Fruit fly (Drosophila melanogaster) whole organism, embryonic: ENCODE results near the gene CG14787.

Source experiments
- Atf3 ChIP-seq: fragments of 200-800 bp; sonication (Bioruptor generic); optimal IDR thresholded peaks from 3 replicates; lab custom pipeline; 2016; ENCODE audit warnings: missing biosample characterization, missing genetic modification characterization
- Awh ChIP-seq: fragments of 200-800 bp; sonication (Bioruptor generic); IDR thresholded peaks from 2 replicates; pipeline ENCODE4, ENCODE4 v1.3.6; 2022; ENCODE audit warnings: missing biosample characterization, missing genetic modification characterization
- C15 ChIP-seq: fragments of 200-800 bp; sonication (Bioruptor generic); IDR thresholded peaks from 3 replicates; pipeline ENCODE4 v1.3.6; 2022; ENCODE audit warnings: missing biosample characterization, missing genetic modification characterization
- CG11560 ChIP-seq: fragments of 200-800 bp; sonication (Bioruptor generic); IDR thresholded peaks from 3 replicates; pipeline ENCODE4 v1.3.6; 2022; ENCODE audit warnings: missing biosample characterization, missing genetic modification characterization
- CG11695 ChIP-seq: fragments of 200-800 bp; sonication (Bioruptor generic); IDR thresholded peaks from 3 replicates; pipeline ENCODE4 v1.3.6; 2022; ENCODE audit warnings: missing biosample characterization, missing genetic modification characterization
- CG13123 ChIP-seq: fragments of 200-800 bp; sonication (Bioruptor generic); optimal IDR thresholded peaks from 2 replicates; lab custom pipeline; 2016; ENCODE audit warnings: missing biosample characterization, missing genetic modification characterization
- CG13296 ChIP-seq: fragments of 200-800 bp; sonication (Bioruptor generic); optimal IDR thresholded peaks from 3 replicates; lab custom pipeline; 2018; ENCODE audit warnings: missing biosample characterization, mild to moderate bottlenecking, missing genetic modification characterization
- CG13424 ChIP-seq: fragments of 200-800 bp; sonication (Bioruptor generic); optimal IDR thresholded peaks from 2 replicates; lab custom pipeline; 2019; ENCODE audit warnings: missing biosample characterization, mild to moderate bottlenecking, missing genetic modification characterization, moderate library complexity
- CG16813 ChIP-seq: fragments of 200-800 bp; sonication (Bioruptor generic); IDR thresholded peaks from 3 replicates; pipeline ENCODE4 v1.3.6; 2022; ENCODE audit warnings: missing biosample characterization, missing genetic modification characterization; ENCODE audit not compliant: partially characterized antibody
- CG18764 ChIP-seq: fragments of 200-800 bp; sonication (Bioruptor generic); optimal IDR thresholded peaks from 3 replicates; lab custom pipeline; 2016; ENCODE audit warnings: missing biosample characterization, missing genetic modification characterization
- CG30431 ChIP-seq: fragments of 200-800 bp; sonication (Bioruptor generic); optimal IDR thresholded peaks from 2 replicates; lab custom pipeline; 2017; ENCODE audit warnings: missing biosample characterization, missing genetic modification characterization
- CG31224 ChIP-seq: fragments of 200-800 bp; sonication (Bioruptor generic); IDR thresholded peaks from 2 replicates; pipeline ENCODE4 v1.3.6; 2022; ENCODE audit warnings: missing biosample characterization, missing genetic modification characterization
- CG31388 ChIP-seq: fragments of 200-800 bp; sonication (Bioruptor generic); optimal IDR thresholded peaks from 2 replicates; lab custom pipeline; 2016; ENCODE audit warnings: missing biosample characterization, missing genetic modification characterization
- CG43689 ChIP-seq: fragments of 200-800 bp; sonication (Bioruptor generic); IDR thresholded peaks from 2 replicates; pipeline ENCODE4 v1.3.6; 2022; ENCODE audit warnings: missing biosample characterization, missing genetic modification characterization
- CG7372 ChIP-seq: fragments of 200-800 bp; sonication (Bioruptor generic); IDR thresholded peaks from 2 replicates; pipeline ENCODE4 v1.3.6; 2022; ENCODE audit warnings: missing biosample characterization, missing genetic modification characterization
- CG9437 ChIP-seq: fragments of 200-800 bp; sonication (Bioruptor generic); optimal IDR thresholded peaks from 2 replicates; lab custom pipeline; 2018; ENCODE audit warnings: missing biosample characterization, mild to moderate bottlenecking, missing genetic modification characterization
- CG9797 ChIP-seq: fragments of 200-800 bp; sonication (Bioruptor generic); optimal IDR thresholded peaks from 3 replicates; lab custom pipeline; 2018; ENCODE audit warnings: missing biosample characterization, mild to moderate bottlenecking, missing genetic modification characterization
- CG9876 ChIP-seq: fragments of 200-800 bp; sonication (Bioruptor generic); optimal IDR thresholded peaks from 2 replicates; lab custom pipeline; 2016; ENCODE audit warnings: missing biosample characterization, missing genetic modification characterization
- CHES-1-like ChIP-seq: fragments of 200-800 bp; sonication (Bioruptor generic); optimal IDR thresholded peaks from 2 replicates; lab custom pipeline; 2016; ENCODE audit warnings: missing biosample characterization, missing genetic modification characterization
- Eip74EF ChIP-seq, 2 experiments: fragments of 200-800 bp in 1 of 2; fragments of >200 bp in 1 of 2; sonication (Bioruptor generic) in 1 of 2; optimal IDR thresholded peaks; 2 replicates each; lab custom pipeline; 2017 to 2019; ENCODE audit warnings: missing biosample characterization in 2 of 2, missing genetic modification characterization in 2 of 2, mild to moderate bottlenecking in 1 of 2, moderate library complexity in 1 of 2
- Gsc ChIP-seq: fragments of 200-800 bp; sonication (Bioruptor generic); IDR thresholded peaks from 2 replicates; pipeline ENCODE4 v1.3.6; 2022; ENCODE audit warnings: missing biosample characterization, missing genetic modification characterization
- H2.0 ChIP-seq: fragments of 200-800 bp; sonication (Bioruptor generic); IDR thresholded peaks from 2 replicates; pipeline ENCODE4 v1.3.6; 2022; ENCODE audit warnings: missing biosample characterization, missing genetic modification characterization
- Hr3 ChIP-seq: fragments of 200-800 bp; sonication (Bioruptor generic); optimal IDR thresholded peaks from 3 replicates; lab custom pipeline; 2016; ENCODE audit warnings: missing biosample characterization, missing genetic modification characterization
- Hr78 ChIP-seq, 2 experiments: fragments of 200-800 bp in 1 of 2; fragments of >200 bp in 1 of 2; sonication (Bioruptor generic) in 1 of 2; optimal IDR thresholded peaks; 2 replicates each; lab custom pipeline; 2017 to 2019; ENCODE audit warnings: missing biosample characterization in 2 of 2, missing genetic modification characterization in 2 of 2, mild to moderate bottlenecking in 1 of 2, moderate library complexity in 1 of 2
- Kr ChIP-seq: fragments of 200-800 bp; sonication (Bioruptor generic); optimal IDR thresholded peaks from 2 replicates; lab custom pipeline; 2017; ENCODE audit warnings: missing biosample characterization, mild to moderate bottlenecking, missing genetic modification characterization
- Lhr ChIP-seq: fragments of 200-800 bp; sonication (Bioruptor generic); optimal IDR thresholded peaks from 3 replicates; lab custom pipeline; 2017; ENCODE audit warnings: mild to moderate bottlenecking, missing biosample characterization, missing genetic modification reagents, missing genetic modification characterization
- NK7.1 ChIP-seq: fragments of 200-800 bp; sonication (Bioruptor generic); optimal IDR thresholded peaks from 3 replicates; lab custom pipeline; 2016; ENCODE audit warnings: missing biosample characterization, missing genetic modification characterization
- Pdp1 ChIP-seq, 2 experiments: fragments of 200-800 bp; sonication (Bioruptor generic); optimal IDR thresholded peaks; 3 replicates each; lab custom pipeline; 2016; ENCODE audit warnings: missing biosample characterization in 2 of 2, missing genetic modification characterization in 2 of 2, mild to moderate bottlenecking in 1 of 2, moderate library complexity in 1 of 2
- Sox102F ChIP-seq: fragments of 200-800 bp; sonication (Bioruptor generic); optimal IDR thresholded peaks from 2 replicates; lab custom pipeline; 2018; ENCODE audit warnings: missing biosample characterization, mild to moderate bottlenecking, missing genetic modification characterization, moderate library complexity
- Spps ChIP-seq: fragments of 200-800 bp; sonication (Bioruptor generic); optimal IDR thresholded peaks from 2 replicates; lab custom pipeline; 2018; ENCODE audit warnings: missing biosample characterization, mild to moderate bottlenecking, missing genetic modification characterization
- abd-A ChIP-seq: fragments of 200-800 bp; sonication (Bioruptor generic); optimal IDR thresholded peaks from 3 replicates; lab custom pipeline; 2019; ENCODE audit warnings: missing biosample characterization, mild to moderate bottlenecking, missing genetic modification characterization, moderate library complexity
- amos ChIP-seq: fragments of 200-800 bp; sonication (Bioruptor generic); IDR thresholded peaks from 2 replicates; pipeline ENCODE4 v1.3.6; 2022; ENCODE audit warnings: missing biosample characterization, missing genetic modification characterization; ENCODE audit not compliant: partially characterized antibody
- emc ChIP-seq: fragments of 200-800 bp; sonication (Bioruptor generic); optimal IDR thresholded peaks from 2 replicates; lab custom pipeline; 2016; ENCODE audit warnings: missing biosample characterization, missing genetic modification characterization
- grau ChIP-seq: fragments of 200-800 bp; optimal IDR thresholded peaks from 3 replicates; lab custom pipeline; 2019; ENCODE audit warnings: missing biosample characterization, mild to moderate bottlenecking, missing genetic modification characterization, moderate library complexity
- insv ChIP-seq, 2 experiments: fragments of 200-800 bp; sonication (Bioruptor generic); optimal IDR thresholded peaks; 3 replicates each; lab custom pipeline; 2016 to 2018; ENCODE audit warnings: missing biosample characterization in 2 of 2, missing genetic modification characterization in 2 of 2
- jumu ChIP-seq: fragments of 200-800 bp; sonication (Bioruptor generic); optimal IDR thresholded peaks from 3 replicates; lab custom pipeline; 2016; ENCODE audit warnings: missing biosample characterization, missing genetic modification characterization
- kah ChIP-seq: fragments of 200-800 bp; sonication (Bioruptor generic); optimal IDR thresholded peaks from 2 replicates; lab custom pipeline; 2018; ENCODE audit warnings: missing biosample characterization, mild to moderate bottlenecking, missing genetic modification characterization
- klu ChIP-seq: fragments of 200-800 bp; sonication (Bioruptor generic); IDR thresholded peaks from 2 replicates; pipeline ENCODE4 v1.3.6; 2022; ENCODE audit warnings: missing biosample characterization, missing genetic modification characterization
- nerfin-1 ChIP-seq: fragments of 200-800 bp; sonication (Bioruptor generic); optimal IDR thresholded peaks from 3 replicates; lab custom pipeline; 2019; ENCODE audit warnings: missing biosample characterization, mild to moderate bottlenecking, missing genetic modification characterization, moderate library complexity
- otp ChIP-seq: fragments of 200-800 bp; sonication (Bioruptor generic); IDR thresholded peaks from 3 replicates; pipeline ENCODE4, ENCODE4 v1.3.6; 2022; ENCODE audit warnings: missing biosample characterization, missing genetic modification characterization
- pfk ChIP-seq: fragments of 200-800 bp; sonication (Bioruptor generic); optimal IDR thresholded peaks from 2 replicates; lab custom pipeline; 2018; ENCODE audit warnings: missing biosample characterization, mild to moderate bottlenecking, missing genetic modification characterization, moderate library complexity
- pho ChIP-seq: fragments of 200-800 bp; sonication (Bioruptor generic); optimal IDR thresholded peaks from 2 replicates; lab custom pipeline; 2016; ENCODE audit warnings: missing biosample characterization, missing genetic modification characterization
- ro ChIP-seq: fragments of 200-800 bp; sonication (Bioruptor generic); IDR thresholded peaks from 2 replicates; pipeline ENCODE4 v1.3.6; 2022; ENCODE audit warnings: missing biosample characterization, missing genetic modification characterization
- schlank ChIP-seq: fragments of 200-800 bp; sonication (Bioruptor generic); optimal IDR thresholded peaks from 2 replicates; lab custom pipeline; 2018; ENCODE audit warnings: missing biosample characterization, mild to moderate bottlenecking, missing genetic modification characterization
- so ChIP-seq: fragments of 200-800 bp; sonication (Bioruptor generic); IDR thresholded peaks from 3 replicates; pipeline ENCODE4 v1.3.6; 2022; ENCODE audit warnings: missing biosample characterization, missing genetic modification characterization
- sob ChIP-seq: fragments of 200-800 bp; sonication (Bioruptor generic); IDR thresholded peaks from 2 replicates; pipeline ENCODE4 v1.3.6; 2022; ENCODE audit warnings: missing biosample characterization, missing genetic modification characterization

CG14787 gene

DNA sequence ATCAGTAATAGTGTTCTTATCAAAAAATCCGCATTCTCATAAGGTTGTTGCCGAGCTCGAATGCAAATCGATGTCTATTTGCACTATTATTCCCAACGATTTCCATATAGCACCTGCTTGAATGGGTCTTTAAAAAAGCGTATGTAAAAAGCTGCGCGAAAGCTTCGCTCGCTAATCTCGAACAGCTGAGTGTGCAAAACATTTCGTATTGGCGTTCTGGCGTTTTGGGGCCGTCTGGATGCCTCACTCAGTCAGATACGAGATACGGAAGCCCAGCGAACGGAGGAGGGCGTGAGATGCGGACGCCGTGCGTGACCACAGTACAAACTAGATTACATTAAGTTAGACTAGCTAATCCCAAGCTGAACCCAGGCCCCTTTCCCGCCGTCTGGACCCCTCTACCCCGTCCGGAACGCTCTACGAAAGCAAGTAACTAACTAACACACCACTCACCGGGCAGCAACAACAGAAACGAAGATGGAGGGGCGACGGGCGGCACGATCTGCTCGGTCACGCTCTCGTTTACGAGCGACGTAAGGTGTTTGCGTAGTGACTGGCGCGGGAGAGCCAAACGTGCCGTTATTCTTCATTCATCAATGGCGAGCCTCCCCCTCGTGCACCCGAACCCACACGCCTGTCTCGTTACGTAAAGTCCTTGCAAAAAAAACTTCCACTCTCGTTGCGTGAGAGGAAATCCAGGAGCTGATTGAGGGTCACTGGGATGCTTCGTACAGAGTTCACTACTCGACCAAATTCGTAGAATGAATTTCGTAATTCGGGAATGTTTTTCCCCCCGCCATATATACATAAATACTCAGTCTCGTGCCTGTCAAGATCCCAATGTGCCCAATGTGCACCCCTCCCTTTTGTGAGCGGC, 5.3 kb upstream of the CG14787 start (continued):
- TF ChIP-seq schlank (tag; lab: Kevin White, UChicago) (no peak), amos (GFP tag; lab: Robert Waterston, UW) (no peak), klu (GFP tag; lab: Robert Waterston, UW) (no peak), Kr (GFP tag; lab: Kevin White, UChicago) (no peak), CG18764 (GFP tag; lab: Kevin White, UChicago) (no peak), Awh (no peak), Atf3 (GFP tag; lab: Kevin White, UChicago) (no peak), nerfin-1 (tag; lab: Kevin White, UChicago) (no peak), insv (GFP tag; optimal IDR thresholded peaks at IDR 0.05; lab: Kevin White, UChicago) (no peak), kah (no peak)

DNA sequence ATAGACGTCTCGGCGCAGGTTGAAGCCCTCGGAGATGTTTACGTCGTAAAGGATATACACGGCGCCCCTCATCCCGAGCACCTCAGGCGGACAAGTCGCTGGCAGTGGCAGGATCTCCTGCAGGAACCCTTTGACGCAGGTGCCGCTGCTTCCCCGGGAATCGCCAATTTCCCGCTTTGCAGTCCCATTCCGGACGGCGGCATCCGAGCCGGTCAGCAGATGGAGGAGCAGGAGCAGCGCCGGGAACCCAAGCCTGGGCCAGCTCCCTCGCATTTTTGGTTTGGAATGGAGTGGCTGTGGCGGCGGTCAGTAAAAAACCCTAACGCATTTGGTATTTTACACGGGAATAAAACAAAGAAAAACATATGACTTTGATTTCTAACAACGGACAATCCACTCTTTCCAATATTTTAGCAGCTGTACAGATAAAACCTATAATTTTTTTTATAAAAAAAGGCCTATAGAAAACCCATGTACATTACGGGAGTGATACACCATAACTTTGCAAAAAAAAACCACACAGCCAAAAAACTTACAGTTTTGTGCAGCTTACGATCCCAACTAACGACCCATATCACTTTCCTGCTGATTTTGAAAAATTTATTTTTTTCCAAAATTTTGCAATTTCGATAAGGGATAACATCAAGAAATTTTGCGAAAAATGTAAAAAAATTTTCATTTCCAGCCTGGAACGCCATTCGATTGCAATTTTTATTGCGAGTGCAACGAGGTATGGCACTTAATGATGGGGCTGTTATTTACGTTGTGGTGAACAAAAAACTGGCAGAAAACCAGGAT, 4.4 kb upstream of the CG14787 start, which contains the start of the genes O-fut2 and CG14777:
Gene O-fut2, minus strand, starts transcription at position 290 of the 798 bp plus-strand sequence.
Gene CG14777, plus strand, starts transcription at position 428 of the 798 bp plus-strand sequence.
- no peak for TF ChIP-seq CG7372 (GFP tag; lab: Robert Waterston, UW)
- no peak for TF ChIP-seq Sox102F (GFP tag; lab: Kevin White, UChicago)
- TF ChIP-seq NK7.1 (GFP tag; lab: Kevin White, UChicago) = no peak
- no peak for TF ChIP-seq pho (GFP tag; lab: Kevin White, UChicago)
- no peak for TF ChIP-seq grau (tag; lab: Kevin White, UChicago)
- no peak for TF ChIP-seq sob (GFP tag; lab: Robert Waterston, UW)
- TF ChIP-seq C15 = no peak
- TF ChIP-seq Hr78 (GFP tag; optimal IDR thresholded peaks at IDR 0.05; lab: Kevin White, UChicago) = no peak
- no peak for TF ChIP-seq Gsc (GFP tag; lab: Robert Waterston, UW)
- no peak for TF ChIP-seq so (GFP tag; lab: Robert Waterston, UW)
- TF ChIP-seq H2.0 (GFP tag; lab: Robert Waterston, UW) = no peak
- peak in 1 of 2 experiments; percentile 5 for TF ChIP-seq Pdp1 (GFP tag; optimal IDR thresholded peaks at IDR 0.05; lab: Kevin White, UChicago)
- no peak for TF ChIP-seq abd-A (tag; lab: Kevin White, UChicago)
- TF ChIP-seq Eip74EF (GFP tag; optimal IDR thresholded peaks at IDR 0.05; lab: Kevin White, UChicago) = no peak
- TF ChIP-seq CG9876 (GFP tag; lab: Kevin White, UChicago) = no peak
- no peak for TF ChIP-seq jumu (GFP tag; lab: Kevin White, UChicago)
- TF ChIP-seq CG9437 (GFP tag; lab: Kevin White, UChicago) = no peak
- TF ChIP-seq CG13123 (GFP tag; lab: Kevin White, UChicago) = no peak
- no peak for TF ChIP-seq CG16813 (GFP tag; lab: Robert Waterston, UW)
- TF ChIP-seq CG11695 (GFP tag; lab: Robert Waterston, UW) = no peak
- no peak for TF ChIP-seq ro (GFP tag; lab: Robert Waterston, UW)
- peak; percentile 17 for TF ChIP-seq CHES-1-like (GFP tag; lab: Kevin White, UChicago)
- TF ChIP-seq CG31224 (GFP tag; lab: Robert Waterston, UW) = no peak
- no peak for TF ChIP-seq CG13296 (GFP tag; lab: Kevin White, UChicago)
- TF ChIP-seq CG11560 (tag; lab: Robert Waterston, UW) = no peak
- no peak for TF ChIP-seq Lhr (GFP tag; lab: Kevin White, UChicago)
- no peak for TF ChIP-seq otp
- no peak for TF ChIP-seq emc
- TF ChIP-seq Spps (tag; lab: Kevin White, UChicago) = no peak
- peak; percentile 7 for TF ChIP-seq CG9797
- TF ChIP-seq amos (GFP tag; lab: Robert Waterston, UW) = no peak
- TF ChIP-seq Hr3 (GFP tag; lab: Kevin White, UChicago) = no peak
- no peak for TF ChIP-seq CG13424 (tag; lab: Kevin White, UChicago)
- TF ChIP-seq CG43689 (GFP tag; lab: Robert Waterston, UW) = no peak
- no peak for TF ChIP-seq pfk (GFP tag; lab: Kevin White, UChicago)
- no peak for TF ChIP-seq CG30431 (GFP tag; lab: Kevin White, UChicago)
- TF ChIP-seq CG31388 (GFP tag; lab: Kevin White, UChicago) = no peak
